Fruit fly (Drosophila melanogaster): ENCODE data around the gene wake.

The wake gene

dm6 chr3R:22634549-22635410 lies 4.8 kb upstream of the wake start (continued):
- TF ChIP-seq Asciz (GFP tag; optimal IDR thresholded peaks at IDR 0.05) (peak; percentile 55), sqz (GFP tag; optimal IDR thresholded peaks at IDR 0.05) (peak; percentile 23), amos (GFP tag; IDR thresholded peaks at IDR 0.05; ENCODE audit: partially characterized antibody) (no peak), CG12104 (GFP tag; optimal IDR thresholded peaks at IDR 0.05) (peak; percentile 15), rib (GFP tag; IDR thresholded peaks at IDR 0.05) (no peak), CG30431 (GFP tag; optimal IDR thresholded peaks at IDR 0.05) (no peak), CG7745 (tag; optimal IDR thresholded peaks at IDR 0.05) (peak; percentile 87), CG31441 (GFP tag; IDR thresholded peaks at IDR 0.05) (peak; percentile 48), CG10979 (tag; optimal IDR thresholded peaks at IDR 0.05) (peak; percentile 20), NC2β (GFP tag; optimal IDR thresholded peaks at IDR 0.05) (no peak), Antp (GFP tag; optimal IDR thresholded peaks at IDR 0.05) (no peak), CG11695 (GFP tag; IDR thresholded peaks at IDR 0.05) (0 out of 3 replicates have a peak, but pooled peaks have one; percentile 25), hth (optimal IDR thresholded peaks at IDR 0.05) (no peak), CG34376 (GFP tag; optimal IDR thresholded peaks at IDR 0.05) (no peak), Sox100B (GFP tag; optimal IDR thresholded peaks at IDR 0.05) (peak; percentile 44), nau (GFP tag; optimal IDR thresholded peaks at IDR 0.05) (peak; percentile 19), CG15696 (tag; optimal IDR thresholded peaks at IDR 0.05) (peak; percentile 79), cwo (GFP tag; optimal IDR thresholded peaks at IDR 0.05) (peak; percentile 26), ro (GFP tag; IDR thresholded peaks at IDR 0.05) (no peak), CG7357 (GFP tag; IDR thresholded peaks at IDR 0.05) (no peak), Oli (tag; optimal IDR thresholded peaks at IDR 0.05) (no peak), CG8924 (tag; optimal IDR thresholded peaks at IDR 0.05) (peak; percentile 23), ATbp (GFP tag; optimal IDR thresholded peaks at IDR 0.05) (peak; percentile 15), exex (tag; optimal IDR thresholded peaks at IDR 0.05) (peak; percentile 18), gem (tag; optimal IDR thresholded peaks at IDR 0.05) (peak; percentile 23), CG12219 (GFP tag; optimal IDR thresholded peaks at IDR 0.05) (no peak), CG2678 (tag; optimal IDR thresholded peaks at IDR 0.05) (peak; percentile 50), CG18262 (tag; optimal IDR thresholded peaks at IDR 0.05) (peak; percentile 41), CG14710 (tag; optimal IDR thresholded peaks at IDR 0.05) (peak; percentile 43), hkb (optimal IDR thresholded peaks at IDR 0.05) (no peak), hkb (GFP tag; IDR thresholded peaks at IDR 0.05) (no peak), CG30403 (GFP tag; optimal IDR thresholded peaks at IDR 0.05) (no peak), CG1233 (GFP tag; optimal IDR thresholded peaks at IDR 0.05) (peak; percentile 23), CG1603 (tag; optimal IDR thresholded peaks at IDR 0.05) (peak; percentile 6), grau (tag; optimal IDR thresholded peaks at IDR 0.05) (no peak), Ets65A (GFP tag) (no peak), CG10267 (tag; optimal IDR thresholded peaks at IDR 0.05) (peak; percentile 22), Spps (tag; optimal IDR thresholded peaks at IDR 0.05) (peak; percentile 40), kay (GFP tag; optimal IDR thresholded peaks at IDR 0.05) (no peak), CG15269 (tag; optimal IDR thresholded peaks at IDR 0.05) (no peak), Vsx1 (GFP tag; optimal IDR thresholded peaks at IDR 0.05) (no peak), pho (GFP tag; optimal IDR thresholded peaks at IDR 0.05) (no peak), ken (GFP tag; IDR thresholded peaks at IDR 0.05) (no peak), CG8478 (optimal IDR thresholded peaks at IDR 0.05) (no peak), row (GFP tag; IDR thresholded peaks at IDR 0.05) (no peak), nerfin-1 (tag; optimal IDR thresholded peaks at IDR 0.05) (peak; percentile 62), Dip2 (GFP tag; IDR thresholded peaks at IDR 0.05) (0 out of 2 replicates have a peak, but pooled peaks have one; percentile 7), corto (GFP tag; optimal IDR thresholded peaks at IDR 0.05) (no peak), al (GFP tag; IDR thresholded peaks at IDR 0.05) (no peak), sens (GFP tag) (peak; percentile 64)
